Worm (Caenorhabditis elegans): ENCODE results near the gene cyp-37A1.

- no peak for TF ChIP-seq elt-3 (tag; optimal IDR thresholded peaks at IDR 0.05)
- no peak for TF ChIP-seq hlh-4 (tag; optimal IDR thresholded peaks at IDR 0.05)
- TF ChIP-seq pag-3 (tag; optimal IDR thresholded peaks at IDR 0.05; ENCODE audit: borderline replicate concordance, insufficient read depth) = no peak
- TF ChIP-seq unc-62 (GFP tag; optimal IDR thresholded peaks at IDR 0.05) = no peak
- no peak for TF ChIP-seq unc-130 (tag; optimal IDR thresholded peaks at IDR 0.05)
- no peak for TF ChIP-seq zag-1 (tag; optimal IDR thresholded peaks at IDR 0.05)
- no peak for TF ChIP-seq fos-1 (tag; optimal IDR thresholded peaks at IDR 0.05)
- no peak for TF ChIP-seq pax-3 (tag; optimal IDR thresholded peaks at IDR 0.05)
- no peak for TF ChIP-seq nhr-76 (tag; optimal IDR thresholded peaks at IDR 0.05)
Observed at ce11 chrII:14046491-14046890, 29.7 kb upstream of the cyp-37A1 start.

All from whole organism, L1 larva.